Fruit fly (Drosophila melanogaster) S2 (cell line): Measurements from ENCODE around the gene Nepl17.
A peak's percentile ranks its signal among the peaks of the same experiment; 100 is the strongest.

Experiments used
- CG8478 ChIP-seq: fragments of >200 bp; optimal IDR thresholded peaks from 2 replicates; lab custom pipeline; 2018
- CTCF ChIP-seq, 2 experiments: fragments of >200 bp; optimal IDR thresholded peaks; 2 replicates each; lab custom pipeline; 2018

The Nepl17 gene

DNA sequence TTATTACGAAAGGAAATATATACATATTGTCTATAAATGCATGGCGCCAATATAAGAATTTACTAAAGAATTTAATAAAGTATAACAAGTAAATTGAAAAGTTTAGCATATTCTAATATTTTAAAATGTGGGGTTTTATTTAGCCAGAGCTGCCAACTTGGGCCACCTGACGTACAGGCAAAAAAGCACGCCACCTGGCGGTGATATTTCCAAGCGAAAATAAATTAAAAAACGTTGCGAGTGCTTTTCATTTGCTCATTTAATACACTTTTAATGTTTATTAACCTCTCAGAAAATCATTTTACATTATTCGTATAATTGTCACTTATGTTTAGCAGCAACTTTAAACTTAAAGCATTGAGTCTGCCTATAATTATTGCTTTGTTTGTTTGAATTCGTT, 2.3 kb upstream of the Nepl17 start:
- no peak for TF ChIP-seq CG8478
- peak; percentile 66 to 86 for TF ChIP-seq CTCF (optimal IDR thresholded peaks at IDR 0.05; lab: Kevin White, UChicago)

DNA sequence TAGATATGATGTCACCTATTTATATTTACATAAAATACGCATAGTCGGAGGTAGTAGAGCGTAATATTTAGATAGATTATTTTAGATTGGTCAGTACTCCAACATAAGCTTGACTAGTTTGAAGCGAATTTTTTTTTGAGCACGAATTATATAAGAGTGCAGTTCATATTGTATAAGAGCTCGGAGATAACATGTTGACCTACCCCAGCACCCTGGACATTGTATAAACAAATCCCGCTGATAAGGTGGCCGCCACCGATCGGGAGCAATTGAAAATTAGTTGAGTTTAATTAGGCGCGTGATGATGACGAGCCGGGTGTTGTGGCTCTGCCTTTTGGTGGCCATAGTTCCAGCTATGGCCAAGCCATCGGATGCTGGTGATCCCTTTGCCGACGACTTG, 2.6 kb downstream of the Nepl17 start, which contains the start of gene Nepl18:
TSS of gene Nepl18 (plus strand) at position 277 of the 400 bp plus-strand sequence.
- TF ChIP-seq CTCF (optimal IDR thresholded peaks at IDR 0.05; lab: Kevin White, UChicago) (no peak), CG8478 (no peak)

DNA sequence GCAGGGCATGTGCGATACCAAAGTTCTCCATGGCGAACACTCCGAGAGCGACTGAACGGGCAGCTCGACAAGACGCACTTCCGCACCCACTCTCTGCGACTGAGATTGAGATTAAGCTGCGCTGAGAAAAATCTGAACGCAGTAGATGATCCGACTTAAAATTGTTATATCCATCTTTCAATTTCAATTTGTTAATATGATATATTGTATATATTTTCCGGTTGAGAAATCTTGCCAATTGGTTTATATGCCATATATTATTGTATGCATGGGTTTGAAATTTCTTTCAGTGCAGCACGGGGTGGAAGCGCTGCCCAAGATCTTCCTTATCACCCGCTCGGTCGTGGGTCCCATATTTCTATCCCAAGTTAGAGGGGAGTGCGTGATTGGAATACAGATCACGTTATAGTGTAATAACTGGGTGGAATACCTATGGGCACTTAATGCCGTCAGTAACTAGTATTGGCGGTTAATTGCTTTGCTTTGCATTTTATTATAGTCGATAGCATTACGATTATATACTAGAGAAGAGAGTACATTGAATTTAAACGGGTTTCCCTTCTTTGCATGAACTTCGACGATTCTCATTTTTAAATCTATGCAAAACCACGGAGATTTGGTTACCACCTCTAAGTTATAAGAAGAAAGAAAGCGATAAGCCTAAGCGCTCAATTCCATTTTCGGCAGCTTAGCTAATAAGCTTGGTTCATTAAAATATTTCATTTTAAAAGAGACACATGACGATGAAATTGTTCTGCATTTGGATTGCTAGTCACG, 7.5 kb downstream of the Nepl17 start, which contains the start of the genes Nepl19 and Nepl20:
TSS of gene Nepl19 (minus strand) at position 57 of the 777 bp plus-strand sequence.
TSS of gene Nepl20 (plus strand) at position 727 of the 777 bp plus-strand sequence.
- TF ChIP-seq CG8478 (no peak), CTCF (optimal IDR thresholded peaks at IDR 0.05; lab: Kevin White, UChicago) (no peak)

DNA sequence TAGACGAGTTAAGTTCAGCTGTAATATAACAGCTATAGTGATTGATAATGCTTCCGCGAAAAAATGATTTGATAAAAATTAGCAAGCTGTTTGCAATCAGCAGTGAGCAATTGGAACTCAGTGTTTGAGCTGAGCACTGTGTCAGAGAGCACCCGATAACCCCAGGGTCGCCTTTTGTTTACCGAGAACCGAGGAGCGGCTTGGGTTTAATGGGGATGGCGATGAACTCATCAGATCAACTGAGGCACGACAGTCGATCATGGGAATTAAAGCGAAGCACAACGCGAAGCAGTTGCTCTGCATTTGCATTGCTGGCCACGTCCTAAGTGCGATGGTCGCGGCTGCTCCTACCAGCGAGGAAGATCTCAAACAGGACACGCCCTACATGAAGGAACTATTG, 10.7 kb downstream of the Nepl17 start, which contains the start of gene Nepl21:
TSS of gene Nepl21 (plus strand) at position 260 of the 400 bp plus-strand sequence.
- TF ChIP-seq CG8478 (no peak), CTCF (optimal IDR thresholded peaks at IDR 0.05; lab: Kevin White, UChicago) (no peak)

DNA sequence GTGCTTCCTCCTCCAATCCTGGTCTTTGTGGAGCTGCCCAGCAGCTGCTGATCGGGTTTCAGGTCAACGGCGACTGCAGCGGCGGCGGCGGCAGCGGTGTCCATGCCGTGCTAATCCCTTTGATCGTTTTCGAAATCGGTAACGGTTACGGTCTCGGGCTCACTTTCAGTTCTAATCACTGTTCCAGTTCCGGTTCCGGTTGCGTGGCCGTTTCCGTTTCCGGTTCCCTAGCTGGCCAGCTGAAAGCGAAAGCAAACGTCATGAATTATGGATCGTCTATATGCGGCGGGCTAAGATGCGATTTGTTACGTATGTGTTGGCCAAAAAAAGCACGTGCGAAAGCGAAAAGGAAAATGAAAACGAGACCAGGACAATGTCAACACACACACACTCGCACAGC, 14.1 kb downstream of the Nepl17 start:
- TF ChIP-seq CG8478 (no peak), CTCF (optimal IDR thresholded peaks at IDR 0.05; lab: Kevin White, UChicago) (no peak)

DNA sequence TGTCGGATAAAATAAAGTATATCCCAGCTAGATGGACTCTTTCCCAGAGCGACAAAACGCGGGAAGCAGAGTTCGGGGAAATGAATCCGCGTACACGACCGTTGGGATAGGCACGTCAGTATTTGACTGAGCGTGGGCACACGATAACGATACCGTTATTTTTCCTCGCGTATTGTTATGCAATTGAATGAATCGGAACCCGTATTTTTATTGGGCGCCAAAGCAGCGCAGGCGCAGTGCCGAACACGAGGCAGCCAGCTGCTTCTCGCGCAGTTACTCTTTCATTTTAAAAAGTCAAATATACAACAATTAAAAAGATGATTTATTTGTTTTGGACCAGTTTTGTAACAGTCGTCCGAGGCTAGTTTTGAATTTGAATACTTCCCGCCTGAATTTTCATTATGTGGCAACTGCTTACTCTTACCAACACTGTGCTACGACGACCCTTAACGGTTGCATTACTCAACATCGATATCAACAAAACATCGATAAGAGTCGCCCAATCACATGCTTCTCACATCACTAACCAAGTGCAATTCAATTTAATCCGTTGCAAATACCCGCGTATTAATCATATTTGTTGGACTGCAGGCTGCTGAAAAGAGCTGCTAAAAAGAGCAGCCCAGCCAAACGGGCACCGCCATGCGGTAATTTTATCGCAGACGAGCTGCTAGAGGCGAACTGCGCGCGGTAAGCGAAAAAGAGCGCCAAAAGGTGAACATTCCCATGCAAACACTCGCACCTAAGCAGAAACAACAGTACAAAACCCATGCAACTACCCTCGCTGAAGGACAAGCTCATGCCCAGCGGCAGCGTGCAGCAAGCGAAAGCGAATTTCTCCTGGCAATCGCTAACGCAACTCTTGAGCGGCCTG, 15.1 kb downstream of the Nepl17 start, which contains the start of the genes CG33203 and Doa:
TSS of gene CG33203 (minus strand) at position 151 of the 874 bp plus-strand sequence.
TSS of gene Doa (plus strand) at position 515 of the 874 bp plus-strand sequence.
- TF ChIP-seq CTCF (optimal IDR thresholded peaks at IDR 0.05; lab: Kevin White, UChicago) = peak; percentile 38 to 43
- no peak for TF ChIP-seq CG8478

DNA sequence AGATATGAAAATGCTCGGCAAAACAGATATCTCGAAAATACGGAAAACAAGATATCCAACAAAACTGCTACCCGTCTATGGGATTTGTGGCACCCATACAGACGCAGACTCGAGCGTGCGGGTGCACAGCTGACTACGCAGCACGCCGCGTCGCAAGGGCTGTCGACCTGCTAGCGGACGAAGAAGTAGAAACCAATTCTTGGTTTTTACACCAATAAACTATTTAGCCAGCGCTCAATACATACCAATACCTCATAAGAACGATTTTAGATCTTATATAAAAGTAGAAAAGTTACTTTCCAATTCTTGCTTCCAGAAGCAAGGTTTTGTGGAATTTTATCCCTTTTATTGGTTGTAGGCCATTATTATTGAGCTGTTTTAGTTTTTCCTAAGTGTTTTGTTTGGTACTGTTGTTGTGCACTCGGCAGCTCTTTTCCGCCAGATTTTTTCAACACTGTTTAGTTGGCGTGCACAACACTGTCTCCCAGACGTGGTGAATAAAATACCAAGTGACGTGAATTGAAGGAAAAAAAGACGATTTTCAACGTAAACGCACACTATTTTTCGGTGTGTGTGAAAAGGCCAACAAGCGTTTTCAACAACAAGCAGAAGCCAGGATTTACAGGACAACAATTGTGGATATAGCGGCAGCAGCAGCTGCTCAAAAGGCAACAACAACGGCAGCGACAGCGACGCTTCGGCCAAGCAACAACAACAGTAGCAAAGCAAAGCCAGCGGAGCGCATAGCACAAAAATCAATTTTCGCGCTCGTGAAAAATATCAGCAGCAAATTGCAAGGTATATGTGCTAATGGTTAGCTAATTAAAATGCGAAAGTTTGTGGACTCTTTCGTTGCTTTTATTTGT, 16.1 kb downstream of the Nepl17 start:
- TF ChIP-seq CTCF (optimal IDR thresholded peaks at IDR 0.05; lab: Kevin White, UChicago) (no peak), CG8478 (no peak)

DNA sequence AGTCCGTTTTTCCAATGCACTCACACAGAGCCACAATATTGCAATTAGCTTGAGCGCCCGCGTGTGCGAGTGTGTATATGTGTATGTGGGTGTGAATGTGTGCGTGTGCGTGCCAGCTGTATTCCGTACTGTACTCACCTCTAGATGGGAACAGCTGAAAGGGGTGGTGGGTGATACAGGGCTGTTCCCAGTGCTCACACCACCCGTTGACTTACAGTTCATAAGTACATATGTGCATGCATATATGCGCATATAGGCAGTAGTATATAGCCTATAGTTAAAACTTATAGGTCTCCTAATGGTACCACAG, 16.7 kb downstream of the Nepl17 start:
- TF ChIP-seq CTCF (optimal IDR thresholded peaks at IDR 0.05; lab: Kevin White, UChicago) (no peak), CG8478 (no peak)

DNA sequence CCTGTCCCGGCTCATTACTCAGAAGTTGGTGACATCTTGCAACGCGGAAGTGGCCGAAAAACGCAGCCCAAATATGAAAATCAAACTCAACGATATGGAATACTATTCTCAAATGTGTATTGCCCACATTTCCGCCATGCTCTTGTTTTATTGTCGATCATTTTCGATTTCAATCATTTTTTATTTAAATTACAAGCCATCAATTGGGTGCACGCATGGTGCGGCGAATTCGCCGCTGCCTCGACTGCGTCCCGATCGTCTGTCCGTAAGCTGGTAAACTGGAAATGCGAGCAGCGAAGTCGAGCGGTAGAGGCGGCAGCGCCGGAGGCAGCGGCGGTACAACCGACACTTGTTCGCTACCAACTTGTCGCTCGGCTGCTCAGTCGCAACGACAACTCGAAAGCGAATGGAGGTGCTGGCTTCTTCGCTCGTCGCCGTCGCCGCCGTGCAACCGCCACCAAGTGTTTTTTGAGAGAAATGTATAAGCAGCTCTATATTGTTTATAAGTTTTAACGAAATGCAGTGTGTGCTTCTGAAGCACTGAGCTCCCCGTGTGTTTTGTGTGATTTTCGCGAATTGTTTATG, 18.9 kb downstream of the Nepl17 start:
- TF ChIP-seq CG8478 (no peak), CTCF (optimal IDR thresholded peaks at IDR 0.05; lab: Kevin White, UChicago) (no peak)

DNA sequence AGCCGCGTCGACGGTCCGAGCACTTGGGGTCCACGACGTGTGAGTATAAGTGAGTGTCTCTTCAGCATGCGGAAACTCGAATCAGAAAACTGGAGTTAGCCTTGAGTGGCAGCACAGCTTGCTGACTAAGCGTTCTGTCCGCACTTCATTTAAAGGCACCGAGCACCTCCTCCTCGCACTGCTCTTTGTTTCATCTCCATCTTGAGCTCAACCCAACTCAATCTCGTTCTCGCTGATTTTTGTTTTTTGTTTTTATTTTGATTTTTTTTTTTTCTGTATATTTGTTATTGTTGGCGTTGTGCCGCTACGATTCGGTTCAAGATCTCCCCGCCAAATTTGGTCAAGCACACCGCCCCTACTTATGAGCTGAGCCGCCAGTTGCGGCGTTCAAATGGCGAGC, 22.3 kb downstream of the Nepl17 start:
- TF ChIP-seq CTCF (optimal IDR thresholded peaks at IDR 0.05; lab: Kevin White, UChicago) (no peak), CG8478 (no peak)

DNA sequence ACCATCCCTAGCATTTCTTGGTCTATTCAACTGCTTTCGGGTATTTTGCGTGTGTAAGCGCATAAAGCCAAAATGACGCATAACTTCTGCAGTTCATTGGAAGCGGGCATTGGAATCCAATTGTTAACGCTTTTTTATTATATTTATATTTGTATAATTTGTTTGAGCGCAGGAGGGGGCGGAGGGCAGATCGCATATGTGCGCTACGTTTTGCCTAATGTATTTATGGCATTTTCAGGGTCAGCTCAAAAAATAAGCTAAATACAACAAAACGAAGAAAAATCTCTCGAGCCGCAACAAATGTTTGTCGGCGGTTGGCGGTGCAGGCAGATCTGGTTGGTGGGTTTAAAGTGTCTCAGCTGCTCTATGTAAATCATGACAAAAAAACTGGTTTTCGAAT, 25.2 kb downstream of the Nepl17 start:
- no peak for TF ChIP-seq CTCF (optimal IDR thresholded peaks at IDR 0.05; lab: Kevin White, UChicago)
- TF ChIP-seq CG8478 = no peak

DNA sequence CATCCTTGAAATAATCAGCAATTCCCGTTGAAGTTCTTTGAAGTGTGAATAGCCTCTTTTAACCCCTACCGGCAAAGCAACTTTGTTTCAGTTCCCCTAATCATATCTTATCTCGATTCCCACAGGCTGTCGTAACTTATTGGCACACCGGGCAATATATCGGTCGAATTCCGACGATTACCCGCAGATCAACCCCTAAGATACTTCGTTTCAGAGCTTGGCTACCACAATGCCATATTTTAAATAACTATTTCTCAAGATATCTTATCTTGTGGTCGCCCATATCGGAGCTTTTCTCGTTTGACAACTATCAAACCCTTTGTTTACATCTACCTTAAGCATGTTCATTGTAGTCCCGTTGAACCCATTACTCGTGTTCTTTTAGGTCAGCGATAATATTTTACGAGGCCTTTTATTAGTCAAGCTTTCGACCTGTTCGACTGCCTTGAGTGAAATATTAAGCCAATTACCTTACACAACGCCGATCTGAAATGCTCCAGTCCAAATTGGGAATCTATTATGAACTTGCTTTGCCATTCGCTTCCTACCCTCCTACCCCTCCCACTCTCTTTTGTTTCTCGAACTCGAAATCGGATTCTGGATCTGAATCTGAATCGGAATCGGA, 26.3 kb downstream of the Nepl17 start:
- no peak for TF ChIP-seq CTCF (optimal IDR thresholded peaks at IDR 0.05; lab: Kevin White, UChicago)
- no peak for TF ChIP-seq CG8478

DNA sequence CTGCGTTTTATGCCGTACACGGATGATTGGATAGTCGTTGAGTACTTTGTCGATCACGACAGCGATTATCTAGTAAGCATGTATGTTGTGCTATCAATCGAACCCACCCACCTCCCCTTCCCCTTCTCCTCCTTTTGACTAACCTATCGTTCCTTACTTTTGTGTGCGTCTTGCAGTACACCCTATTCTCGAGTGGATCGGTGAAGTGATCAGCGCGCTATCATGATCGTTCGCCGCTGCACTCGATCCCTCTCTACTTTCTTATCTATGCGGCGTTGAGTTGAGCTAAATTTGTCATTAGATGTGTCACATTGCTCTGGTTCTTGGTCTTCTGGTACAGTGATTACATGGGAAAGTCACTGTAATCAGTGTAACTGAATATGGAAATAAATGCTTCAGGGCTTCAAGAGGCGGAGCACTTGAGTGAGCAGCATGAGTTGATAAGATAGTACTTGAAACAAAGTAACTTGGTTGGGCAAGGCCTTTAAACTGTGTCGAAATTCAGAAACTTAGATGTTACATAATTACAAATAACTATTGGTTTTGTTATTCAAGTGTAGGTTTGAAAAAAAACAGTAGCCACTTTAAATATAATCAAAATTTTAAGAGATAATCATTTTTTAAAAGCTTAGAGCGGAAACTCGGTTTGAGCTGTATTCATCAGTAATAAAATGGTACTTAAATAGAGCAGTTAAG, 28.9 kb downstream of the Nepl17 start:
- TF ChIP-seq CG8478 (no peak), CTCF (optimal IDR thresholded peaks at IDR 0.05; lab: Kevin White, UChicago) (no peak)
